Fruit fly (Drosophila melanogaster) whole organism, embryonic: ENCODE results near the gene Pka-C1.
A peak's percentile ranks its signal among the peaks of the same experiment; 100 is the strongest.

Source experiments
- Ada2b ChIP-seq: fragments of 200-800 bp; sonication (Bioruptor generic); IDR thresholded peaks from 2 replicates; pipeline ENCODE4 v1.3.6; 2022; ENCODE audit warnings: missing biosample characterization, missing genetic modification characterization
- Adf1 ChIP-seq: fragments of 200-800 bp; sonication (Bioruptor generic); IDR thresholded peaks from 2 replicates; pipeline ENCODE4 v1.3.6; 2022; ENCODE audit warnings: missing biosample characterization, missing genetic modification characterization
- B-H1 ChIP-seq: fragments of 200-800 bp; sonication (Bioruptor generic); IDR thresholded peaks from 3 replicates; pipeline ENCODE4 v1.3.6; 2022; ENCODE audit warnings: missing biosample characterization, missing genetic modification characterization
- Blimp-1 ChIP-seq: fragments of 200-800 bp; sonication (Bioruptor generic); optimal IDR thresholded peaks from 3 replicates; lab custom pipeline; 2018; ENCODE audit warnings: missing biosample characterization, missing genetic modification characterization, mild to moderate bottlenecking, moderate library complexity, missing genetic modification reagents
- CG10366 ChIP-seq: fragments of 200-800 bp; sonication (Bioruptor generic); IDR thresholded peaks from 2 replicates; pipeline ENCODE4 v1.3.6; 2022; ENCODE audit warnings: missing biosample characterization, missing genetic modification characterization
- CG12104 ChIP-seq: fragments of 200-800 bp; sonication (Bioruptor generic); optimal IDR thresholded peaks from 3 replicates; lab custom pipeline; 2016; ENCODE audit warnings: missing biosample characterization, missing genetic modification characterization
- CG13296 ChIP-seq: fragments of 200-800 bp; sonication (Bioruptor generic); optimal IDR thresholded peaks from 3 replicates; lab custom pipeline; 2018; ENCODE audit warnings: missing biosample characterization, mild to moderate bottlenecking, missing genetic modification characterization
- CG13624 ChIP-seq: fragments of 200-800 bp; sonication (Bioruptor generic); optimal IDR thresholded peaks from 2 replicates; lab custom pipeline; 2016; ENCODE audit warnings: missing biosample characterization, missing genetic modification characterization
- CG14050 ChIP-seq: fragments of 200-800 bp; sonication (Bioruptor generic); IDR thresholded peaks from 3 replicates; pipeline ENCODE4 v1.3.6; 2022; ENCODE audit warnings: missing biosample characterization, missing genetic modification characterization
- CG14441 ChIP-seq: fragments of 200-800 bp; sonication (Bioruptor generic); IDR thresholded peaks from 2 replicates; pipeline ENCODE4 v1.3.6; 2022; ENCODE audit warnings: missing biosample characterization, missing genetic modification characterization
- CG15696 ChIP-seq: fragments of 200-800 bp; sonication (Bioruptor generic); optimal IDR thresholded peaks from 2 replicates; lab custom pipeline; 2019; ENCODE audit warnings: missing biosample characterization, mild to moderate bottlenecking, missing genetic modification characterization, moderate library complexity
- CG17568 ChIP-seq: fragments of 200-800 bp; sonication (Bioruptor generic); optimal IDR thresholded peaks from 2 replicates; lab custom pipeline; 2018; ENCODE audit warnings: missing biosample characterization, mild to moderate bottlenecking, missing genetic modification characterization, moderate library complexity
- CG1792 ChIP-seq: fragments of 200-800 bp; sonication (Bioruptor generic); optimal IDR thresholded peaks from 2 replicates; lab custom pipeline; 2016; ENCODE audit warnings: missing biosample characterization, missing genetic modification characterization
- CG1832 ChIP-seq: fragments of 200-800 bp; sonication (Bioruptor generic); optimal IDR thresholded peaks from 2 replicates; lab custom pipeline; 2017; ENCODE audit warnings: missing biosample characterization, mild to moderate bottlenecking, missing genetic modification characterization, inconsistent platforms
- CG18619 ChIP-seq: fragments of 200-800 bp; sonication (Bioruptor generic); optimal IDR thresholded peaks from 3 replicates; lab custom pipeline; 2017; ENCODE audit warnings: missing biosample characterization, mild to moderate bottlenecking, missing genetic modification characterization
- CG2678 ChIP-seq: fragments of 200-800 bp; sonication (Bioruptor generic); optimal IDR thresholded peaks from 3 replicates; lab custom pipeline; 2019; ENCODE audit warnings: missing biosample characterization, mild to moderate bottlenecking, missing genetic modification characterization, moderate library complexity
- CG31365 ChIP-seq: fragments of 200-800 bp; sonication (Bioruptor generic); optimal IDR thresholded peaks from 2 replicates; lab custom pipeline; 2018; ENCODE audit warnings: missing biosample characterization, mild to moderate bottlenecking, missing genetic modification characterization
- CG31388 ChIP-seq: fragments of 200-800 bp; sonication (Bioruptor generic); optimal IDR thresholded peaks from 2 replicates; lab custom pipeline; 2016; ENCODE audit warnings: missing biosample characterization, missing genetic modification characterization
- CG31441 ChIP-seq: fragments of 200-800 bp; sonication (Bioruptor generic); IDR thresholded peaks from 2 replicates; pipeline ENCODE4 v1.3.6; 2022; ENCODE audit warnings: missing biosample characterization, missing genetic modification characterization
- CG6683 ChIP-seq: fragments of 200-800 bp; sonication (Bioruptor generic); optimal IDR thresholded peaks from 2 replicates; lab custom pipeline; 2017; ENCODE audit warnings: missing biosample characterization, mild to moderate bottlenecking, missing genetic modification characterization, missing genetic modification reagents
- CG8290 ChIP-seq, 3 experiments: fragments of 200-800 bp; sonication (Bioruptor generic); optimal IDR thresholded peaks; 2 replicates each; lab custom pipeline; 2016 to 2019; ENCODE audit warnings: missing biosample characterization in 3 of 3, missing genetic modification characterization in 3 of 3, mild to moderate bottlenecking in 2 of 3, moderate library complexity in 1 of 3
- CG8944 ChIP-seq: fragments of 200-800 bp; sonication (Bioruptor generic); optimal IDR thresholded peaks from 3 replicates; lab custom pipeline; 2016; ENCODE audit warnings: missing biosample characterization, missing genetic modification characterization
- CG9932 ChIP-seq: fragments of 200-800 bp; sonication (Bioruptor generic); IDR thresholded peaks from 2 replicates; pipeline ENCODE4 v1.3.6; 2022; ENCODE audit warnings: missing biosample characterization, missing genetic modification characterization
- Fer2 ChIP-seq: fragments of 200-800 bp; sonication (Bioruptor generic); optimal IDR thresholded peaks from 2 replicates; lab custom pipeline; 2018; ENCODE audit warnings: missing biosample characterization, mild to moderate bottlenecking, missing genetic modification characterization, moderate library complexity
- H2.0 ChIP-seq: fragments of 200-800 bp; sonication (Bioruptor generic); IDR thresholded peaks from 2 replicates; pipeline ENCODE4 v1.3.6; 2022; ENCODE audit warnings: missing biosample characterization, missing genetic modification characterization
- Hey ChIP-seq: fragments of 200-800 bp; sonication (Bioruptor generic); optimal IDR thresholded peaks from 3 replicates; lab custom pipeline; 2018; ENCODE audit warnings: missing biosample characterization, mild to moderate bottlenecking, missing genetic modification characterization
- Hr39 ChIP-seq: fragments of >200 bp; optimal IDR thresholded peaks from 2 replicates; lab custom pipeline; 2017
- Kr ChIP-seq: fragments of 200-800 bp; sonication (Bioruptor generic); optimal IDR thresholded peaks from 2 replicates; lab custom pipeline; 2017; ENCODE audit warnings: missing biosample characterization, mild to moderate bottlenecking, missing genetic modification characterization
- Mad ChIP-seq: fragments of 200-800 bp; sonication (Bioruptor generic); optimal IDR thresholded peaks from 2 replicates; lab custom pipeline; 2016; ENCODE audit warnings: missing biosample characterization, missing genetic modification characterization
- Meics ChIP-seq: fragments of 200-800 bp; sonication (Bioruptor generic); optimal IDR thresholded peaks from 2 replicates; lab custom pipeline; 2017; ENCODE audit warnings: missing biosample characterization, mild to moderate bottlenecking, missing genetic modification characterization
- NFAT ChIP-seq: fragments of 200-800 bp; sonication (Bioruptor generic); IDR thresholded peaks from 2 replicates; pipeline ENCODE4 v1.3.6; 2022; ENCODE audit warnings: missing biosample characterization, missing genetic modification characterization
- Optix ChIP-seq: fragments of 200-800 bp; sonication (Bioruptor generic); IDR thresholded peaks from 3 replicates; pipeline ENCODE4 v1.3.6; 2022; ENCODE audit warnings: missing biosample characterization, missing genetic modification characterization
- Sox102F ChIP-seq: fragments of 200-800 bp; sonication (Bioruptor generic); optimal IDR thresholded peaks from 2 replicates; lab custom pipeline; 2018; ENCODE audit warnings: missing biosample characterization, mild to moderate bottlenecking, missing genetic modification characterization, moderate library complexity
- Taf1 ChIP-seq: fragments of 200-800 bp; sonication (Bioruptor generic); IDR thresholded peaks from 2 replicates; pipeline ENCODE4 v1.3.6; 2022; ENCODE audit warnings: missing biosample characterization, missing genetic modification characterization
- Tbp ChIP-seq: fragments of >200 bp; optimal IDR thresholded peaks from 2 replicates; lab custom pipeline; 2018; ENCODE audit warnings: missing biosample characterization, missing genetic modification characterization
- ac ChIP-seq: fragments of 200-800 bp; sonication (Bioruptor generic); optimal IDR thresholded peaks from 3 replicates; lab custom pipeline; 2017; ENCODE audit warnings: missing biosample characterization, mild to moderate bottlenecking, missing genetic modification characterization
- btn ChIP-seq: fragments of 200-800 bp; sonication (Bioruptor generic); optimal IDR thresholded peaks from 2 replicates; lab custom pipeline; 2016; ENCODE audit warnings: missing biosample characterization, missing genetic modification characterization
- danr ChIP-seq: fragments of 200-800 bp; sonication (Bioruptor generic); IDR thresholded peaks from 2 replicates; pipeline ENCODE4 v1.3.6; 2022; ENCODE audit warnings: missing biosample characterization, missing genetic modification characterization
- fu2 ChIP-seq: fragments of 200-800 bp; sonication (Bioruptor generic); optimal IDR thresholded peaks from 2 replicates; lab custom pipeline; 2016; ENCODE audit warnings: missing biosample characterization, missing genetic modification characterization
- grau ChIP-seq: fragments of 200-800 bp; optimal IDR thresholded peaks from 3 replicates; lab custom pipeline; 2019; ENCODE audit warnings: missing biosample characterization, mild to moderate bottlenecking, missing genetic modification characterization, moderate library complexity
- ham ChIP-seq: fragments of 200-800 bp; sonication (Bioruptor generic); IDR thresholded peaks from 2 replicates; pipeline ENCODE4 v1.3.6; 2022; ENCODE audit warnings: missing biosample characterization, missing genetic modification characterization
- ind ChIP-seq: fragments of 200-800 bp; sonication (Bioruptor generic); optimal IDR thresholded peaks from 3 replicates; lab custom pipeline; 2016; ENCODE audit warnings: missing biosample characterization, missing genetic modification characterization
- jumu ChIP-seq: fragments of 200-800 bp; sonication (Bioruptor generic); optimal IDR thresholded peaks from 3 replicates; lab custom pipeline; 2016; ENCODE audit warnings: missing biosample characterization, missing genetic modification characterization
- nerfin-2 ChIP-seq: fragments of 200-800 bp; sonication (Bioruptor generic); IDR thresholded peaks from 2 replicates; pipeline ENCODE4 v1.3.6; 2022; ENCODE audit warnings: missing biosample characterization, missing genetic modification characterization; ENCODE audit not compliant: partially characterized antibody
- odd ChIP-seq: fragments of 200-800 bp; sonication (Bioruptor generic); optimal IDR thresholded peaks from 2 replicates; lab custom pipeline; 2017; ENCODE audit warnings: missing biosample characterization, mild to moderate bottlenecking, missing genetic modification characterization
- pfk ChIP-seq: fragments of 200-800 bp; sonication (Bioruptor generic); optimal IDR thresholded peaks from 2 replicates; lab custom pipeline; 2018; ENCODE audit warnings: missing biosample characterization, mild to moderate bottlenecking, missing genetic modification characterization, moderate library complexity
- pho ChIP-seq: fragments of 200-800 bp; sonication (Bioruptor generic); optimal IDR thresholded peaks from 2 replicates; lab custom pipeline; 2016; ENCODE audit warnings: missing biosample characterization, missing genetic modification characterization
- rib ChIP-seq: fragments of 200-800 bp; sonication (Bioruptor generic); IDR thresholded peaks from 2 replicates; pipeline ENCODE4 v1.3.6; 2022; ENCODE audit warnings: missing biosample characterization, missing genetic modification characterization
- run ChIP-seq: fragments of 200-800 bp; sonication (Bioruptor generic); optimal IDR thresholded peaks from 3 replicates; lab custom pipeline; 2018; ENCODE audit warnings: missing biosample characterization, mild to moderate bottlenecking, missing genetic modification characterization
- slou ChIP-seq: fragments of 200-800 bp; sonication (Bioruptor generic); optimal IDR thresholded peaks from 3 replicates; lab custom pipeline; 2016; ENCODE audit warnings: missing biosample characterization, missing genetic modification characterization
- zfh1 ChIP-seq: fragments of 200-800 bp; sonication (Bioruptor generic); IDR thresholded peaks from 3 replicates; pipeline ENCODE4 v1.3.6; 2022; ENCODE audit warnings: missing biosample characterization, missing genetic modification characterization

Pka-C1 gene

DNA sequence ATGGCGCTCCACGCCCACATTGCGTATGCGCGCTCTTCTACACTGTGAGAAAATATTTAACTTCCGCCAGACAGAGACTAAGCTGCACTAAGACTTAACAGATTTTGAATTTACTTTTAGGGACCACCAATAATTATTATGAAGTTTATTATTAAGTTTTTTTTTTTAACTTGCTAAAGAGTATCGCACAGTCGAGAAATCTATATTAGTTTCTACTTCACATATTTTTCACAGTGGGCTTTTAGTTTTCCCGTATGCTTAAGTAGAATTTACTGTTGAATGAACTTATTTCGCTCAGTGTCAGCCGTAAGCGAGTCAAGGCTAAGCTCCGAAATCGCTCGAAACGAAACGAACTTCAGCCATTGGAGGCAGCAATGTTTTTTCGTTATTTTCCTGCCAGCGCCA, 38.6 kb downstream of the Pka-C1 start (continued):
- TF ChIP-seq CG8290 (GFP tag; optimal IDR thresholded peaks at IDR 0.05; lab: Kevin White, UChicago): no peak
- TF ChIP-seq CG8290 (tag; optimal IDR thresholded peaks at IDR 0.05; lab: Kevin White, UChicago): no peak
- no peak for TF ChIP-seq pfk
- TF ChIP-seq Meics (GFP tag; lab: Kevin White, UChicago): peak; percentile 90
- peak; percentile 53 for TF ChIP-seq NFAT (GFP tag; lab: Robert Waterston, UW)
- TF ChIP-seq slou (GFP tag; lab: Kevin White, UChicago): no peak
- TF ChIP-seq run (tag; lab: Kevin White, UChicago): peak; percentile 41
- peak; percentile 38 for TF ChIP-seq CG12104 (GFP tag; lab: Kevin White, UChicago)
- TF ChIP-seq H2.0 (GFP tag; lab: Robert Waterston, UW): 0 out of 2 replicates have a peak, but pooled peaks have one; percentile 25
- peak; percentile 89 for TF ChIP-seq CG13296 (GFP tag; lab: Kevin White, UChicago)
- TF ChIP-seq CG14441 (GFP tag; lab: Robert Waterston, UW): peak; percentile 69
- TF ChIP-seq CG17568: no peak
- peak; percentile 49; the same call in 1 of the 2 replicates for TF ChIP-seq Taf1
- TF ChIP-seq CG15696 (tag; lab: Kevin White, UChicago): peak; percentile 10
- peak; percentile 45 for TF ChIP-seq Fer2 (tag; lab: Kevin White, UChicago)
- no peak for TF ChIP-seq btn (GFP tag; lab: Kevin White, UChicago)
- no peak for TF ChIP-seq Hey (tag; lab: Kevin White, UChicago)
- TF ChIP-seq CG18619: peak; percentile 78
- TF ChIP-seq CG2678 (tag; lab: Kevin White, UChicago): peak; percentile 91
- 0 out of 2 replicates have a peak, but pooled peaks have one; percentile 50 for TF ChIP-seq ham (GFP tag; lab: Robert Waterston, UW)
- peak; percentile 26 for TF ChIP-seq CG31365 (tag; lab: Kevin White, UChicago)
- no peak for TF ChIP-seq CG1832
- no peak for TF ChIP-seq Kr (GFP tag; lab: Kevin White, UChicago)
- no peak for TF ChIP-seq CG31388 (GFP tag; lab: Kevin White, UChicago)
- peak; percentile 66 for TF ChIP-seq ind (GFP tag; lab: Kevin White, UChicago)
- peak; percentile 70 for TF ChIP-seq Sox102F
- TF ChIP-seq ac (GFP tag; lab: Kevin White, UChicago): no peak
- peak; percentile 55 for TF ChIP-seq CG1792 (GFP tag; lab: Kevin White, UChicago)
- no peak for TF ChIP-seq rib
- peak; percentile 32 for TF ChIP-seq Mad (GFP tag; lab: Kevin White, UChicago)
- peak; percentile 62 for TF ChIP-seq CG9932 (GFP tag; lab: Robert Waterston, UW)
- TF ChIP-seq Tbp (GFP tag; lab: Kevin White, UChicago): no peak
- TF ChIP-seq Optix: peak; percentile 44; the same call in 1 of the 3 replicates
- TF ChIP-seq CG6683 (GFP tag; lab: Kevin White, UChicago): peak; percentile 82
- TF ChIP-seq Adf1 (GFP tag; lab: Robert Waterston, UW): peak; percentile 47
- TF ChIP-seq nerfin-2: no peak
- TF ChIP-seq grau: peak; percentile 79
- TF ChIP-seq Ada2b (GFP tag; lab: Robert Waterston, UW): peak; percentile 76
- peak; percentile 57 for TF ChIP-seq B-H1 (GFP tag; lab: Robert Waterston, UW)
- peak; percentile 56; the same call in 2 of the 3 replicates for TF ChIP-seq CG14050
- no peak for TF ChIP-seq CG8944 (GFP tag; lab: Kevin White, UChicago)
- TF ChIP-seq pho (GFP tag; lab: Kevin White, UChicago): peak; percentile 79
- peak; percentile 39 for TF ChIP-seq fu2 (GFP tag; lab: Kevin White, UChicago)
- TF ChIP-seq CG10366 (GFP tag; lab: Robert Waterston, UW): peak; percentile 47
- peak; percentile 30 for TF ChIP-seq jumu (GFP tag; lab: Kevin White, UChicago)
- peak; percentile 46 for TF ChIP-seq Blimp-1 (GFP tag; lab: Kevin White, UChicago)
- TF ChIP-seq CG31441 (GFP tag; lab: Robert Waterston, UW): peak; percentile 80
- TF ChIP-seq zfh1 (GFP tag; lab: Robert Waterston, UW): peak; percentile 54; the same call in 1 of the 3 replicates
- no peak for TF ChIP-seq Hr39 (lab: Kevin White, UChicago)
- TF ChIP-seq odd (GFP tag; lab: Kevin White, UChicago): peak; percentile 71
- TF ChIP-seq CG13624: peak; percentile 62
- 0 out of 2 replicates have a peak, but pooled peaks have one; percentile 21 for TF ChIP-seq danr (GFP tag; lab: Robert Waterston, UW)
